Worm (Caenorhabditis elegans) whole organism, late embryonic: ENCODE results near the gene col-153.

Experiments
- C38D4.7 ChIP-seq: fragments of 200-800 bp; sonication (Bioruptor generic); optimal IDR thresholded peaks from 2 replicates; lab custom pipeline; 2018; ENCODE audit warnings: mild to moderate bottlenecking, missing genetic modification characterization, moderate library complexity, missing compliant biosample characterization
- T23F11.4 ChIP-seq: fragments of 200-800 bp; sonication (Bioruptor generic); optimal IDR thresholded peaks from 2 replicates; lab custom pipeline; 2018; ENCODE audit warnings: mild to moderate bottlenecking, missing genetic modification characterization, missing compliant biosample characterization
- ama-1 ChIP-seq: fragments of 150-350 bp; optimal IDR thresholded peaks from 2 replicates; lab custom pipeline; 2014
- ceh-14 ChIP-seq: sonication (generic microtip); optimal IDR thresholded peaks from 2 replicates; lab custom pipeline; 2016; ENCODE audit warnings: missing genotype, missing genetic modification characterization, missing compliant biosample characterization
- ceh-18 ChIP-seq: sonication (generic microtip); optimal IDR thresholded peaks from 2 replicates; lab custom pipeline; 2016; ENCODE audit warnings: missing genetic modification characterization, missing compliant biosample characterization
- che-1 ChIP-seq: sonication (generic microtip); optimal IDR thresholded peaks from 2 replicates; lab custom pipeline; 2016; ENCODE audit warnings: mild to moderate bottlenecking, missing genetic modification characterization, missing compliant biosample characterization
- elt-2 ChIP-seq: sonication (generic microtip); optimal IDR thresholded peaks from 2 replicates; lab custom pipeline; 2016; ENCODE audit warnings: missing genetic modification reagents, missing genetic modification characterization, missing compliant biosample characterization
- eyg-1 ChIP-seq: sonication (generic microtip); optimal IDR thresholded peaks from 2 replicates; lab custom pipeline; 2016; ENCODE audit warnings: missing genotype, missing genetic modification characterization, missing compliant biosample characterization
- lin-11 ChIP-seq: fragments of 200-800 bp; sonication (Bioruptor generic); optimal IDR thresholded peaks from 2 replicates; lab custom pipeline; 2018; ENCODE audit warnings: mild to moderate bottlenecking, missing genetic modification characterization, missing compliant biosample characterization
- nfya-1 ChIP-seq: sonication (generic microtip); optimal IDR thresholded peaks from 2 replicates; lab custom pipeline; 2017; ENCODE audit warnings: missing genetic modification characterization, mild to moderate bottlenecking, missing compliant biosample characterization, antibody characterized with exemption, moderate library complexity
- pqm-1 ChIP-seq: sonication (generic microtip); optimal IDR thresholded peaks from 2 replicates; lab custom pipeline; 2016; ENCODE audit warnings: missing genetic modification characterization, missing compliant biosample characterization
- rnt-1 ChIP-seq: sonication (generic microtip); optimal IDR thresholded peaks from 2 replicates; lab custom pipeline; 2016; ENCODE audit warnings: missing genetic modification characterization, missing compliant biosample characterization
- sox-4 ChIP-seq: sonication (generic microtip); optimal IDR thresholded peaks from 2 replicates; lab custom pipeline; 2017; ENCODE audit warnings: mild to moderate bottlenecking, missing genetic modification characterization, inconsistent platforms, missing compliant biosample characterization

DNA sequence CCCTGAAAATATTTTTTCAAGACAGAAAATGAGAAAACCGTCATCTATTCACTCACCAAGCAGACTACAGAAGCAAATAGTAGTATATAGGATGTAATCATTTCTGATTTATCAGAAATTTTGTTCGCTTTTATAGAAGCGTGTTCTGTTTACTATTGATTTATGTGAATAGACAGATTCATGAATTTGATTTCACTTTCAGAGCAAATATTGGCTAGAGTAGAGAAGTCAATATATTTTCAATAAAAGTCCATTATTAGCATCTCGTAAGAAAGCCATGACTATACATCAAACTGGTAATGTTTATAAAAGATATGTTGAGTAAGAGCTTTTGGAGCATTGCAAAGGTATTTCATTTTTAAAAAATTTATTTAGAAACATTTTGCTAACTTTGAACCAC is 18.4 kb upstream of the col-153 start, which contains the start of gene scvp-1:
- TF ChIP-seq ceh-18 (tag; lab: Kevin White, UChicago), result no peak
- TF ChIP-seq elt-2 (tag; lab: Kevin White, UChicago), result no peak
- no peak for TF ChIP-seq nfya-1 (tag; lab: Kevin White, UChicago)
- no peak for TF ChIP-seq eyg-1
- no peak for TF ChIP-seq che-1 (tag; lab: Kevin White, UChicago)
- no peak for TF ChIP-seq ama-1 (lab: Kevin White, UChicago)
- no peak for TF ChIP-seq C38D4.7
- no peak for TF ChIP-seq lin-11 (tag; lab: Kevin White, UChicago)
- TF ChIP-seq rnt-1 (tag; lab: Kevin White, UChicago), result no peak
- TF ChIP-seq T23F11.4 (GFP tag; lab: Kevin White, UChicago), result no peak
- TF ChIP-seq sox-4 (tag; lab: Kevin White, UChicago), result no peak
- no peak for TF ChIP-seq ceh-14 (tag; lab: Kevin White, UChicago)
- no peak for TF ChIP-seq pqm-1 (tag; lab: Kevin White, UChicago)
